Fruit fly (Drosophila melanogaster) whole organism, prepupa: ENCODE results near the gene CG12546.

Experiments
- Blimp-1 ChIP-seq: fragments of 200-800 bp; sonication (Bioruptor generic); optimal IDR thresholded peaks from 3 replicates; lab custom pipeline; 2017; ENCODE audit warnings: missing biosample characterization, missing genetic modification characterization, mild to moderate bottlenecking, moderate library complexity, missing genetic modification reagents
- CG15336 ChIP-seq: fragments of 200-800 bp; sonication (Bioruptor generic); IDR thresholded peaks from 2 replicates; pipeline ENCODE4 v1.3.6; 2022; ENCODE audit warnings: missing biosample characterization, missing genetic modification characterization
- CG1621 ChIP-seq: fragments of 200-800 bp; sonication (Bioruptor generic); optimal IDR thresholded peaks from 3 replicates; lab custom pipeline; 2018; ENCODE audit warnings: missing biosample characterization, mild to moderate bottlenecking, missing genetic modification characterization
- CG3032 ChIP-seq: fragments of 200-800 bp; optimal IDR thresholded peaks from 2 replicates; lab custom pipeline; 2019; ENCODE audit warnings: missing biosample characterization, mild to moderate bottlenecking, missing genetic modification characterization, moderate library complexity
- CG3919 ChIP-seq: fragments of 200-800 bp; sonication (Bioruptor generic); optimal IDR thresholded peaks from 3 replicates; lab custom pipeline; 2016; ENCODE audit warnings: missing biosample characterization, missing genetic modification characterization
- CG6276 ChIP-seq: fragments of 200-800 bp; sonication (Bioruptor generic); optimal IDR thresholded peaks from 2 replicates; lab custom pipeline; 2017; ENCODE audit warnings: missing biosample characterization, mild to moderate bottlenecking, missing genetic modification characterization
- CG8632 ChIP-seq: fragments of 200-800 bp; sonication (Bioruptor generic); optimal IDR thresholded peaks from 3 replicates; lab custom pipeline; 2016; ENCODE audit warnings: missing biosample characterization, missing genetic modification characterization
- Eip78C ChIP-seq: fragments of 200-800 bp; sonication (Bioruptor generic); peaks from one replicate; lab custom pipeline; 2016; ENCODE audit warnings: missing biosample characterization, missing genetic modification characterization
- Gug ChIP-seq: fragments of 200-800 bp; sonication (Bioruptor generic); IDR thresholded peaks from 2 replicates; pipeline ENCODE4 v1.3.6; 2022; ENCODE audit warnings: missing biosample characterization, missing genetic modification characterization
- OdsH ChIP-seq: fragments of 200-800 bp; sonication (Bioruptor generic); optimal IDR thresholded peaks from 3 replicates; lab custom pipeline; 2016; ENCODE audit warnings: missing biosample characterization, missing genetic modification characterization
- fd59A ChIP-seq: fragments of 200-800 bp; sonication (Bioruptor generic); optimal IDR thresholded peaks from 2 replicates; lab custom pipeline; 2017; ENCODE audit warnings: missing biosample characterization, mild to moderate bottlenecking, missing genetic modification characterization, missing genetic modification reagents
- topi ChIP-seq: fragments of 200-800 bp; sonication (Bioruptor generic); optimal IDR thresholded peaks from 3 replicates; lab custom pipeline; 2016; ENCODE audit warnings: missing biosample characterization, missing genetic modification characterization

dm6 chr3L:22652425-22652824 is 41.2 kb downstream of the CG12546 start, which contains the start of gene CG33772:
- no peak for TF ChIP-seq fd59A (GFP tag; lab: Kevin White, UChicago)
- TF ChIP-seq CG3919 = no peak
- no peak for TF ChIP-seq CG1621
- no peak for TF ChIP-seq CG6276 (GFP tag; lab: Kevin White, UChicago)
- no peak for TF ChIP-seq CG8632 (GFP tag; lab: Kevin White, UChicago)
- TF ChIP-seq Gug = no peak
- TF ChIP-seq OdsH = no peak
- TF ChIP-seq Blimp-1 = no peak
- TF ChIP-seq Eip78C = no peak
- TF ChIP-seq topi (GFP tag; lab: Kevin White, UChicago) = no peak
- TF ChIP-seq CG15336 (GFP tag; lab: Robert Waterston, UW) = no peak
- TF ChIP-seq CG3032 (tag; lab: Kevin White, UChicago) = no peak
